Fruit fly (Drosophila melanogaster) whole organism, prepupa: ENCODE measurements around the gene tow.

Experiments
- Blimp-1 ChIP-seq: fragments of 200-800 bp; sonication (Bioruptor generic); optimal IDR thresholded peaks from 3 replicates; lab custom pipeline; 2017; ENCODE audit warnings: missing biosample characterization, missing genetic modification characterization, mild to moderate bottlenecking, moderate library complexity, missing genetic modification reagents
- CG10631 ChIP-seq: fragments of 200-800 bp; sonication (Bioruptor generic); optimal IDR thresholded peaks from 2 replicates; lab custom pipeline; 2016; ENCODE audit warnings: missing biosample characterization, missing genetic modification characterization
- CG11762 ChIP-seq: fragments of 200-800 bp; sonication (Bioruptor generic); optimal IDR thresholded peaks from 3 replicates; lab custom pipeline; 2016; ENCODE audit warnings: missing biosample characterization, missing genetic modification characterization; ENCODE audit not compliant: insufficient read depth
- CG1621 ChIP-seq: fragments of 200-800 bp; sonication (Bioruptor generic); optimal IDR thresholded peaks from 3 replicates; lab custom pipeline; 2018; ENCODE audit warnings: missing biosample characterization, mild to moderate bottlenecking, missing genetic modification characterization
- CG31627 ChIP-seq: fragments of 200-800 bp; sonication (Bioruptor generic); optimal IDR thresholded peaks from 3 replicates; lab custom pipeline; 2016; ENCODE audit warnings: missing biosample characterization, missing genetic modification characterization
- CG32006 ChIP-seq: fragments of 200-800 bp; sonication (Bioruptor generic); optimal IDR thresholded peaks from 3 replicates; lab custom pipeline; 2017; ENCODE audit warnings: missing biosample characterization, mild to moderate bottlenecking, missing genetic modification characterization
- CG34406 ChIP-seq: fragments of 200-800 bp; sonication (Bioruptor generic); optimal IDR thresholded peaks from 3 replicates; lab custom pipeline; 2016; ENCODE audit warnings: missing biosample characterization, missing genetic modification characterization
- CG3919 ChIP-seq: fragments of 200-800 bp; sonication (Bioruptor generic); optimal IDR thresholded peaks from 3 replicates; lab custom pipeline; 2016; ENCODE audit warnings: missing biosample characterization, missing genetic modification characterization
- CG4318 ChIP-seq: fragments of 200-800 bp; sonication (Bioruptor generic); optimal IDR thresholded peaks from 3 replicates; lab custom pipeline; 2017; ENCODE audit warnings: missing biosample characterization, mild to moderate bottlenecking, missing genetic modification characterization
- CG6163 ChIP-seq: fragments of 200-800 bp; sonication (Bioruptor generic); IDR thresholded peaks from 3 replicates; pipeline ENCODE4 v1.3.6; 2022; ENCODE audit warnings: missing biosample characterization, missing genetic modification characterization
- CG6792 ChIP-seq: fragments of 200-800 bp; sonication (Bioruptor generic); optimal IDR thresholded peaks from 3 replicates; lab custom pipeline; 2016; ENCODE audit warnings: missing biosample characterization, missing genetic modification characterization
- CG6808 ChIP-seq: fragments of 200-800 bp; sonication (Bioruptor generic); optimal IDR thresholded peaks from 3 replicates; lab custom pipeline; 2017; ENCODE audit warnings: missing biosample characterization, missing genetic modification characterization, mild to moderate bottlenecking, moderate library complexity, missing genetic modification reagents
- CG7368 ChIP-seq: fragments of 200-800 bp; sonication (Bioruptor generic); optimal IDR thresholded peaks from 3 replicates; lab custom pipeline; 2016; ENCODE audit warnings: missing biosample characterization, missing genetic modification characterization
- CG8119 ChIP-seq: fragments of 200-800 bp; sonication (Bioruptor generic); IDR thresholded peaks from 3 replicates; pipeline ENCODE4 v1.3.6; 2022; ENCODE audit warnings: missing biosample characterization, missing genetic modification characterization
- CG8632 ChIP-seq: fragments of 200-800 bp; sonication (Bioruptor generic); optimal IDR thresholded peaks from 3 replicates; lab custom pipeline; 2016; ENCODE audit warnings: missing biosample characterization, missing genetic modification characterization
- CG9139 ChIP-seq: fragments of 200-800 bp; sonication (Bioruptor generic); optimal IDR thresholded peaks from 3 replicates; lab custom pipeline; 2017; ENCODE audit warnings: missing biosample characterization, mild to moderate bottlenecking, missing genetic modification characterization
- Eip75B ChIP-seq: fragments of 200-800 bp; sonication (Bioruptor generic); optimal IDR thresholded peaks from 3 replicates; lab custom pipeline; 2016; ENCODE audit warnings: missing biosample characterization, missing genetic modification characterization
- Eip78C ChIP-seq: fragments of 200-800 bp; sonication (Bioruptor generic); peaks from one replicate; lab custom pipeline; 2016; ENCODE audit warnings: missing biosample characterization, missing genetic modification characterization
- Eip93F ChIP-seq: fragments of 200-800 bp; sonication (Bioruptor generic); optimal IDR thresholded peaks from 2 replicates; lab custom pipeline; 2016; ENCODE audit warnings: missing biosample characterization, mild to moderate bottlenecking, missing genetic modification characterization
- Gug ChIP-seq: fragments of 200-800 bp; sonication (Bioruptor generic); IDR thresholded peaks from 2 replicates; pipeline ENCODE4 v1.3.6; 2022; ENCODE audit warnings: missing biosample characterization, missing genetic modification characterization
- Hr38 ChIP-seq: sonication (Bioruptor generic); optimal IDR thresholded peaks from 2 replicates; lab custom pipeline; 2016; ENCODE audit warnings: missing biosample characterization, missing genetic modification characterization
- Hr4 ChIP-seq: fragments of 200-800 bp; sonication (Bioruptor generic); optimal IDR thresholded peaks from 3 replicates; lab custom pipeline; 2016; ENCODE audit warnings: missing biosample characterization, missing genetic modification characterization
- Lpt ChIP-seq: fragments of 200-800 bp; sonication (Bioruptor generic); optimal IDR thresholded peaks from 3 replicates; lab custom pipeline; 2016; ENCODE audit warnings: missing biosample characterization, missing genetic modification characterization
- Met ChIP-seq: fragments of 200-800 bp; sonication (Bioruptor generic); optimal IDR thresholded peaks from 3 replicates; lab custom pipeline; 2016; ENCODE audit warnings: missing biosample characterization, missing genetic modification characterization
- OdsH ChIP-seq: fragments of 200-800 bp; sonication (Bioruptor generic); optimal IDR thresholded peaks from 3 replicates; lab custom pipeline; 2016; ENCODE audit warnings: missing biosample characterization, missing genetic modification characterization
- Sox14 ChIP-seq: fragments of 200-800 bp; sonication (Bioruptor generic); optimal IDR thresholded peaks from 3 replicates; lab custom pipeline; 2016; ENCODE audit warnings: missing biosample characterization, missing genetic modification characterization
- Sox15 ChIP-seq: fragments of 200-800 bp; sonication (Bioruptor generic); optimal IDR thresholded peaks from 3 replicates; lab custom pipeline; 2016; ENCODE audit warnings: missing biosample characterization, missing genetic modification characterization
- dac ChIP-seq: fragments of 200-800 bp; sonication (Bioruptor generic); optimal IDR thresholded peaks from 2 replicates; lab custom pipeline; 2017; ENCODE audit warnings: missing biosample characterization, mild to moderate bottlenecking, missing genetic modification characterization
- dsx ChIP-seq: fragments of 200-800 bp; optimal IDR thresholded peaks from 3 replicates; lab custom pipeline; 2019; ENCODE audit warnings: missing biosample characterization, mild to moderate bottlenecking, missing genetic modification characterization, moderate library complexity; ENCODE audit not compliant: poor library complexity, severe bottlenecking
- eg ChIP-seq: fragments of 200-800 bp; sonication (Bioruptor generic); IDR thresholded peaks from 3 replicates; pipeline ENCODE4 v1.3.6; 2022; ENCODE audit warnings: missing biosample characterization, missing genetic modification characterization
- esn ChIP-seq: fragments of 200-800 bp; sonication (Bioruptor generic); optimal IDR thresholded peaks from 2 replicates; lab custom pipeline; 2016; ENCODE audit warnings: missing biosample characterization, mild to moderate bottlenecking, missing genetic modification characterization, moderate library complexity
- fd59A ChIP-seq: fragments of 200-800 bp; sonication (Bioruptor generic); optimal IDR thresholded peaks from 2 replicates; lab custom pipeline; 2017; ENCODE audit warnings: missing biosample characterization, mild to moderate bottlenecking, missing genetic modification characterization, missing genetic modification reagents
- fd85E ChIP-seq: fragments of 200-800 bp; sonication (Bioruptor generic); optimal IDR thresholded peaks from 3 replicates; lab custom pipeline; 2016; ENCODE audit warnings: missing biosample characterization, missing genetic modification characterization
- lz ChIP-seq: fragments of 200-800 bp; sonication (Bioruptor generic); optimal IDR thresholded peaks from 3 replicates; lab custom pipeline; 2016; ENCODE audit warnings: missing biosample characterization, missing genetic modification characterization
- pdm3 ChIP-seq: fragments of 200-800 bp; sonication (Bioruptor generic); optimal IDR thresholded peaks from 3 replicates; lab custom pipeline; 2016; ENCODE audit warnings: missing biosample characterization, missing genetic modification characterization
- spab ChIP-seq: fragments of 200-800 bp; sonication (Bioruptor generic); optimal IDR thresholded peaks from 2 replicates; lab custom pipeline; 2017; ENCODE audit warnings: missing biosample characterization, mild to moderate bottlenecking, missing genetic modification characterization, missing genetic modification reagents
- ss ChIP-seq, 2 experiments: fragments of 200-800 bp; sonication (Bioruptor generic); optimal IDR thresholded peaks; 2 replicates in 1 of 2; 3 replicates in 1 of 2; lab custom pipeline; 2017 to 2018; ENCODE audit warnings: mild to moderate bottlenecking in 2 of 2, missing biosample characterization in 2 of 2, missing genetic modification characterization in 2 of 2, moderate library complexity in 1 of 2
- svp ChIP-seq: fragments of 200-800 bp; sonication (Bioruptor generic); peaks from one replicate; lab custom pipeline; 2016; ENCODE audit warnings: missing biosample characterization, missing genetic modification characterization
- topi ChIP-seq: fragments of 200-800 bp; sonication (Bioruptor generic); optimal IDR thresholded peaks from 3 replicates; lab custom pipeline; 2016; ENCODE audit warnings: missing biosample characterization, missing genetic modification characterization
- vri ChIP-seq: fragments of 200-800 bp; sonication (Bioruptor generic); optimal IDR thresholded peaks from 3 replicates; lab custom pipeline; 2016; ENCODE audit warnings: missing biosample characterization, mild to moderate bottlenecking, missing genetic modification characterization

The tow gene

DNA sequence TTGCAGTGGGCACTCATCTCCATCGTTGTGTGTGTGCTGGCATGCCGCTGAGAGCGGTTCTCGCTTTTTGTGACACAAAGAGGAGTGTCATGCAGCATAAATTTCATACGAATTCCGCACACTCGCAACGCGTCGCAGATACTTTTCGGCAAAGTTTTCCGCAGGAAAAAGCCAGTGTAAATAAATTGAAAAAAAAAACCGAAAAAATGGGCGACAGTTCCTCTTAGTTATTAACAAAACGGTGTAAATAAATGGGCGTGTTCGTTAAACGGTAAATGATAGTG, at the start of gene tow:
Gene tow (plus strand): TSS at position 26 of the 284 bp plus-strand sequence.
- TF ChIP-seq Lpt: no peak
- no peak for TF ChIP-seq esn (GFP tag; lab: Kevin White, UChicago)
- TF ChIP-seq OdsH: no peak
- no peak for TF ChIP-seq CG3919 (GFP tag; lab: Kevin White, UChicago)
- no peak for TF ChIP-seq fd85E (GFP tag; lab: Kevin White, UChicago)
- TF ChIP-seq, all 60 proteins: peak for 0

DNA sequence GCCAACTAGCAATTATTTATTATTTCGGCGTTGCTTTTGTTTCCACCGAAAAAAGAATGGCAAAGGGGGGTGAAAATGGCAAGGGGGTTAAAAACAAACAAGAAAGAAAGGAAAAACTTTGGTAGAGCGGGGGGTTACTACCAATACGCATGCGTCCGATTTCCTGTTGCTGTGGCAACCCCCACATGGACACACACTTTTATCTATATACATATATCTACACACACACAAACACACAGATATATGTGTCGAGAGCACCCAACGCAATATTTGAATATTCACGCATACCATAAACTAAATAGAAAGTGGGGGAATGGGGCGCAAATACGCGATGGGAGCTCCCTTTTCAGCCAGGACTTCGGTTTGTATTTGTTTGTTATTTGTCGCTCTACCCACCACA, 43.4 kb upstream of the tow start:
- no peak for TF ChIP-seq Hr4 (GFP tag; lab: Kevin White, UChicago)
- no peak for TF ChIP-seq dac
- TF ChIP-seq CG7368: no peak
- no peak for TF ChIP-seq topi (GFP tag; lab: Kevin White, UChicago)
- TF ChIP-seq CG8119 (GFP tag; lab: Robert Waterston, UW): no peak
- no peak for TF ChIP-seq pdm3 (GFP tag; lab: Kevin White, UChicago)
- no peak for TF ChIP-seq CG8632 (GFP tag; lab: Kevin White, UChicago)
- no peak for TF ChIP-seq Hr38 (GFP tag; lab: Kevin White, UChicago)
- no peak for TF ChIP-seq ss (GFP tag; optimal IDR thresholded peaks at IDR 0.05; lab: Kevin White, UChicago)
- TF ChIP-seq Sox14: no peak
- no peak for TF ChIP-seq fd59A (GFP tag; lab: Kevin White, UChicago)
- TF ChIP-seq, all 60 proteins: peak for 0

DNA sequence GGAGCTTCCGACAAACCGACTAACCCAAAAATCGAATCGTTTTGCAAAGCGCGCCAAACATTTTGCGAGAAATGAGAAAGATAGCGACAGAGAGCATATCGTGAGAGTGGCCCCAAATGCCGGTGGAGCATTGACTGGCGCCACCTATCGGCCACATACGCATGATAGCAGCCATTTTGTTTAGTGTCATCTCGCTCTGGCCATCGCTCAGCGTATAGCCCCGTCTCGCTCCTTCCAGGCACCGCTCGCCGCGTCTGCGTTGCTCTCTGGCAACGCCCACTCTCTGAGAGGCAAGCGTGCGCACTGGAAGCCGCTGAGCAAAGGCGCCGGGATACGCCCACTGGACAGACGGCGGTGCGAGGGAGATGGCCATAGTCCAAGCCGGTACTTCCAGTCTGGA, 38.7 kb upstream of the tow start:
- TF ChIP-seq svp (GFP tag; lab: Kevin White, UChicago) (peak; percentile 19), spab (no peak), topi (GFP tag; lab: Kevin White, UChicago) (no peak), Met (GFP tag; lab: Kevin White, UChicago) (peak; percentile 7), vri (no peak), Blimp-1 (GFP tag; lab: Kevin White, UChicago) (no peak), CG1621 (tag; lab: Kevin White, UChicago) (peak; percentile 31), CG31627 (GFP tag; lab: Kevin White, UChicago) (no peak), CG32006 (GFP tag; lab: Kevin White, UChicago) (no peak), Sox14 (peak; percentile 11), CG11762 (peak; percentile 0), ss (GFP tag; optimal IDR thresholded peaks at IDR 0.05; lab: Kevin White, UChicago) (peak in 1 of 2 experiments; percentile 13), CG6792 (GFP tag; lab: Kevin White, UChicago) (no peak), CG6163 (GFP tag; lab: Robert Waterston, UW) (peak; percentile 55; the same call in 2 of the 3 replicates), dsx (GFP tag; lab: Kevin White, UChicago) (no peak), Eip75B (GFP tag; lab: Kevin White, UChicago) (no peak), Lpt (no peak), CG4318 (GFP tag; lab: Kevin White, UChicago) (no peak), Eip78C (GFP tag; lab: Kevin White, UChicago) (peak; percentile 63), CG34406 (GFP tag; lab: Kevin White, UChicago) (no peak), OdsH (no peak), CG6808 (GFP tag; lab: Kevin White, UChicago) (no peak), CG8119 (GFP tag; lab: Robert Waterston, UW) (0 out of 3 replicates have a peak, but pooled peaks have one; percentile 40), pdm3 (GFP tag; lab: Kevin White, UChicago) (no peak), CG10631 (GFP tag; lab: Kevin White, UChicago) (no peak), CG7368 (no peak), esn (GFP tag; lab: Kevin White, UChicago) (peak; percentile 37), Hr4 (GFP tag; lab: Kevin White, UChicago) (no peak), CG8632 (GFP tag; lab: Kevin White, UChicago) (no peak), eg (GFP tag; lab: Robert Waterston, UW) (peak; percentile 36; the same call in 2 of the 3 replicates), lz (GFP tag; lab: Kevin White, UChicago) (no peak), Hr38 (GFP tag; lab: Kevin White, UChicago) (no peak), Eip93F (no peak), Sox15 (GFP tag; lab: Kevin White, UChicago) (no peak), CG3919 (GFP tag; lab: Kevin White, UChicago) (no peak), Gug (peak; percentile 55), CG9139 (GFP tag; lab: Kevin White, UChicago) (no peak)
